Worm (Caenorhabditis elegans) whole organism, L1 larva: ENCODE measurements around the gene anp-1.

ENCODE experiments used
- C04F5.9 ChIP-seq: sonication (generic microtip); optimal IDR thresholded peaks from 2 replicates; lab custom pipeline; 2016; ENCODE audit warnings: missing genetic modification characterization, missing compliant biosample characterization
- F16B12.6 ChIP-seq: fragments of 150-350 bp; optimal IDR thresholded peaks from 2 replicates; lab custom pipeline; 2014; ENCODE audit warnings: missing biosample characterization, missing genetic modification characterization
- aly-2 ChIP-seq: fragments of 150-350 bp; optimal IDR thresholded peaks from 2 replicates; lab custom pipeline; 2014; ENCODE audit warnings: missing biosample characterization, missing genetic modification characterization
- ama-1 ChIP-seq: fragments of 150-350 bp; optimal IDR thresholded peaks from 2 replicates; lab custom pipeline; 2014
- ceh-63 ChIP-seq: fragments of 200-800 bp; sonication (Bioruptor generic); optimal IDR thresholded peaks from 2 replicates; lab custom pipeline; 2018; ENCODE audit warnings: mild to moderate bottlenecking, missing genetic modification characterization, missing compliant biosample characterization
- ceh-8 ChIP-seq: fragments of 200-800 bp; sonication (Bioruptor generic); optimal IDR thresholded peaks from 2 replicates; lab custom pipeline; 2018; ENCODE audit warnings: mild to moderate bottlenecking, missing genetic modification characterization, moderate library complexity, missing compliant biosample characterization
- ceh-82 ChIP-seq, 3 experiments: fragments of 150-350 bp in 1 of 3; sonication (generic microtip) in 2 of 3; optimal IDR thresholded peaks; 2 replicates each; lab custom pipeline; 2014 to 2017; ENCODE audit warnings: missing biosample characterization in 3 of 3, missing genetic modification characterization in 3 of 3
- ceh-88 ChIP-seq: fragments of 200-800 bp; sonication (Bioruptor generic); IDR thresholded peaks from 2 replicates; pipeline ENCODE4 v1.3.6; 2022; ENCODE audit warnings: missing genetic modification characterization, missing compliant biosample characterization
- ceh-90 ChIP-seq: sonication (generic microtip); optimal IDR thresholded peaks from 2 replicates; lab custom pipeline; 2016; ENCODE audit warnings: missing genetic modification characterization, missing compliant biosample characterization
- ces-1 ChIP-seq: fragments of 150-350 bp; optimal IDR thresholded peaks from 2 replicates; lab custom pipeline; 2014; ENCODE audit warnings: missing biosample characterization, missing genetic modification reagents, missing genetic modification characterization
- dpl-1 ChIP-seq, 3 experiments: fragments of 150-350 bp in 2 of 3; sonication (generic microtip) in 1 of 3; optimal IDR thresholded peaks; 2 replicates each; lab custom pipeline; 2014 to 2017; ENCODE audit warnings: missing biosample characterization in 3 of 3, missing genetic modification characterization in 3 of 3, missing genetic modification reagents in 3 of 3
- efl-3 ChIP-seq: fragments of 200-800 bp; sonication (Bioruptor generic); optimal IDR thresholded peaks from 2 replicates; lab custom pipeline; 2018; ENCODE audit warnings: mild to moderate bottlenecking, missing genetic modification characterization, missing compliant biosample characterization
- egl-27 ChIP-seq, 2 experiments: fragments of 150-350 bp in 1 of 2; sonication (generic microtip); optimal IDR thresholded peaks; 3 replicates each; lab custom pipeline; 2017 to 2018; ENCODE audit warnings: missing biosample characterization in 2 of 2, missing genetic modification characterization in 2 of 2, missing genetic modification reagents in 2 of 2
- elt-3 ChIP-seq, 6 experiments: fragments of 150-350 bp in 1 of 6; sonication (generic microtip); optimal IDR thresholded peaks; 2 replicates each; lab custom pipeline; 2017 to 2018; ENCODE audit warnings: missing biosample characterization in 6 of 6, missing genetic modification characterization in 6 of 6, inconsistent platforms in 1 of 6
- fkh-4 ChIP-seq: sonication (generic microtip); optimal IDR thresholded peaks from 2 replicates; lab custom pipeline; 2016; ENCODE audit warnings: missing compliant biosample characterization, missing genetic modification characterization, borderline replicate concordance
- fos-1 ChIP-seq: fragments of 150-350 bp; optimal IDR thresholded peaks from 2 replicates; lab custom pipeline; 2014; ENCODE audit warnings: missing biosample characterization, missing genetic modification characterization
- hlh-17 ChIP-seq: fragments of 200-800 bp; sonication (Bioruptor generic); optimal IDR thresholded peaks from 2 replicates; lab custom pipeline; 2018; ENCODE audit warnings: missing genetic modification characterization, mild to moderate bottlenecking, missing compliant biosample characterization, moderate library complexity, borderline replicate concordance
- hlh-4 ChIP-seq: sonication (generic microtip); optimal IDR thresholded peaks from 2 replicates; lab custom pipeline; 2016; ENCODE audit warnings: mild to moderate bottlenecking, missing genetic modification characterization, missing compliant biosample characterization
- hpl-2 ChIP-seq: fragments of 150-350 bp; optimal IDR thresholded peaks from 2 replicates; lab custom pipeline; 2014; ENCODE audit warnings: missing biosample characterization, missing genetic modification reagents, missing genetic modification characterization
- irx-1 ChIP-seq: sonication (generic microtip); optimal IDR thresholded peaks from 2 replicates; lab custom pipeline; 2016; ENCODE audit warnings: missing genetic modification characterization, missing compliant biosample characterization
- isw-1 ChIP-seq: fragments of 200-800 bp; sonication (Bioruptor generic); IDR thresholded peaks from 2 replicates; pipeline ENCODE4 v1.3.6; 2022; ENCODE audit warnings: missing genetic modification characterization, missing compliant biosample characterization
- jun-1 ChIP-seq: fragments of 150-350 bp; optimal IDR thresholded peaks from 2 replicates; lab custom pipeline; 2014; ENCODE audit warnings: missing biosample characterization, missing genetic modification reagents, missing genetic modification characterization
- lin-13 ChIP-seq: fragments of 150-350 bp; optimal IDR thresholded peaks from 2 replicates; lab custom pipeline; 2014; ENCODE audit warnings: missing biosample characterization, missing genetic modification reagents, missing genetic modification characterization
- lin-14 ChIP-seq: fragments of 200-800 bp; sonication (Bioruptor generic); optimal IDR thresholded peaks from 2 replicates; lab custom pipeline; 2018; ENCODE audit warnings: mild to moderate bottlenecking, missing genetic modification characterization, moderate library complexity, missing compliant biosample characterization
- lin-15B ChIP-seq: fragments of 150-350 bp; sonication (generic microtip); optimal IDR thresholded peaks from 3 replicates; lab custom pipeline; 2014; ENCODE audit warnings: missing biosample characterization, missing genetic modification characterization
- lin-35 ChIP-seq, 2 experiments: fragments of 150-350 bp; optimal IDR thresholded peaks; 2 replicates each; lab custom pipeline; 2014; ENCODE audit warnings: missing biosample characterization in 2 of 2, missing genetic modification characterization in 2 of 2, missing genetic modification reagents in 2 of 2
- lin-39 ChIP-seq: fragments of 150-350 bp; optimal IDR thresholded peaks from 2 replicates; lab custom pipeline; 2014; ENCODE audit warnings: missing biosample characterization, missing genetic modification reagents, missing genetic modification characterization
- lsy-2 ChIP-seq, 2 experiments: fragments of 150-350 bp; optimal IDR thresholded peaks; 2 replicates each; lab custom pipeline; 2014; ENCODE audit warnings: missing biosample characterization in 2 of 2, missing genetic modification characterization in 2 of 2
- mab-9 ChIP-seq: fragments of 200-800 bp; sonication (Bioruptor generic); IDR thresholded peaks from 2 replicates; pipeline ENCODE4 v1.3.6; 2022; ENCODE audit warnings: missing genetic modification reagents, missing genetic modification characterization, missing compliant biosample characterization
- mdl-1 ChIP-seq, 2 experiments: fragments of 150-350 bp; optimal IDR thresholded peaks; 2 replicates each; lab custom pipeline; 2014 to 2017; ENCODE audit warnings: missing biosample characterization in 2 of 2, missing genetic modification characterization in 2 of 2, inconsistent platforms in 1 of 2
- mep-1 ChIP-seq: fragments of 150-350 bp; optimal IDR thresholded peaks from 2 replicates; lab custom pipeline; 2014; ENCODE audit warnings: missing biosample characterization, missing genetic modification characterization
- nhr-12 ChIP-seq: sonication (generic microtip); optimal IDR thresholded peaks from 2 replicates; lab custom pipeline; 2017; ENCODE audit warnings: missing biosample characterization, missing genetic modification characterization
- nhr-20 ChIP-seq: sonication (generic microtip); optimal IDR thresholded peaks from 2 replicates; lab custom pipeline; 2016; ENCODE audit warnings: mild to moderate bottlenecking, missing genetic modification characterization, missing compliant biosample characterization
- nhr-28 ChIP-seq: fragments of 150-350 bp; optimal IDR thresholded peaks from 2 replicates; lab custom pipeline; 2014; ENCODE audit warnings: missing biosample characterization, missing genetic modification characterization
- nhr-47 ChIP-seq: sonication (generic microtip); optimal IDR thresholded peaks from 2 replicates; lab custom pipeline; 2016; ENCODE audit warnings: mild to moderate bottlenecking, missing genetic modification characterization, moderate library complexity, missing compliant biosample characterization
- nhr-71 ChIP-seq: sonication (generic microtip); optimal IDR thresholded peaks from 2 replicates; lab custom pipeline; 2016; ENCODE audit warnings: mild to moderate bottlenecking, missing genetic modification characterization, moderate library complexity, missing compliant biosample characterization
- nhr-76 ChIP-seq: sonication (generic microtip); optimal IDR thresholded peaks from 2 replicates; lab custom pipeline; 2017; ENCODE audit warnings: missing biosample characterization, missing genetic modification characterization
- nhr-90 ChIP-seq: sonication (generic microtip); optimal IDR thresholded peaks from 2 replicates; lab custom pipeline; 2016; ENCODE audit warnings: mild to moderate bottlenecking, missing genetic modification characterization, missing compliant biosample characterization; ENCODE audit not compliant: poor library complexity
- pag-3 ChIP-seq: sonication (generic microtip); optimal IDR thresholded peaks from 2 replicates; lab custom pipeline; 2017; ENCODE audit warnings: missing genetic modification characterization, mild to moderate bottlenecking, missing compliant biosample characterization, antibody characterized with exemption, borderline replicate concordance; ENCODE audit not compliant: insufficient read depth
- sptf-1 ChIP-seq: fragments of 150-350 bp; optimal IDR thresholded peaks from 2 replicates; lab custom pipeline; 2014; ENCODE audit warnings: missing biosample characterization, missing genetic modification characterization
- sup-37 ChIP-seq: fragments of 200-800 bp; sonication (Bioruptor generic); optimal IDR thresholded peaks from 2 replicates; lab custom pipeline; 2018; ENCODE audit warnings: mild to moderate bottlenecking, missing genetic modification characterization, missing compliant biosample characterization
- swsn-7 ChIP-seq: sonication (generic microtip); optimal IDR thresholded peaks from 2 replicates; lab custom pipeline; 2016; ENCODE audit warnings: missing genetic modification characterization, missing compliant biosample characterization
- tbx-2 ChIP-seq: sonication (generic microtip); optimal IDR thresholded peaks from 2 replicates; lab custom pipeline; 2016; ENCODE audit warnings: missing genetic modification characterization, missing compliant biosample characterization
- tlp-1 ChIP-seq: fragments of 150-350 bp; optimal IDR thresholded peaks from 2 replicates; lab custom pipeline; 2014; ENCODE audit warnings: missing biosample characterization, missing genetic modification characterization
- unc-130 ChIP-seq: fragments of 150-350 bp; optimal IDR thresholded peaks from 2 replicates; lab custom pipeline; 2017; ENCODE audit warnings: missing biosample characterization, missing genetic modification characterization, inconsistent platforms
- unc-30 ChIP-seq: sonication (generic microtip); optimal IDR thresholded peaks from 2 replicates; lab custom pipeline; 2017; ENCODE audit warnings: missing biosample characterization, missing genetic modification characterization
- unc-86 ChIP-seq: sonication (generic microtip); optimal IDR thresholded peaks from 2 replicates; lab custom pipeline; 2016; ENCODE audit warnings: missing genetic modification characterization, missing compliant biosample characterization
- vab-15 ChIP-seq: sonication (generic microtip); optimal IDR thresholded peaks from 2 replicates; lab custom pipeline; 2017; ENCODE audit warnings: missing genotype, mild to moderate bottlenecking, missing genetic modification characterization, missing compliant biosample characterization
- xbp-1 ChIP-seq: sonication (generic microtip); optimal IDR thresholded peaks from 2 replicates; lab custom pipeline; 2016; ENCODE audit warnings: missing genetic modification characterization, missing compliant biosample characterization
- zag-1 ChIP-seq: fragments of 150-350 bp; optimal IDR thresholded peaks from 2 replicates; lab custom pipeline; 2014; ENCODE audit warnings: missing biosample characterization, missing genetic modification characterization
- zip-4 ChIP-seq: fragments of 200-800 bp; sonication (Bioruptor generic); optimal IDR thresholded peaks from 2 replicates; lab custom pipeline; 2018; ENCODE audit warnings: mild to moderate bottlenecking, missing genetic modification characterization, moderate library complexity, missing compliant biosample characterization
- ztf-11 ChIP-seq, 2 experiments: sonication (generic microtip); optimal IDR thresholded peaks; 2 replicates each; lab custom pipeline; 2016 to 2017; ENCODE audit warnings: missing genetic modification characterization in 2 of 2, missing biosample characterization in 1 of 2, missing compliant biosample characterization in 1 of 2
- ztf-4 ChIP-seq: fragments of 150-350 bp; optimal IDR thresholded peaks from 2 replicates; lab custom pipeline; 2014; ENCODE audit warnings: missing biosample characterization, missing genetic modification characterization

Gene anp-1

DNA sequence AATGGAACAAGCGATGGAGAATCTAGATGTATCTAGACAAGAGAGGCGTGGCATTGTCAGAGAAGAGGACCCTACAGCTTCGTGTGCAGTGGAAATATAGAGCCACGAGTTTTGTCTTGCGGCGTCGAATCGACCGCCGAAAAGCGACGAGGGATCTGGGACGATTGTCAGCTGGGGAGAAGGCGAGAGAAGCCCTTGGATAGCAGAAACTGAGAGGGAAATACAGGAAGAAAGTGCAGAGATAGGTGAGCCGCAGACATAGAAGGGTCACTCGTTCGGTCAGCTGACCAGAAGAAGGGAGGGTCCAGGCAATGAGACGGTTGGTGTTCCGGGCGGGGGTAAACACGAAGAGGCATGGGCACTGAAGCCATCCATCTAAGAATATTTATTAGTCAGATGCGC lies 44.8 kb upstream of the anp-1 start (continued):
- TF ChIP-seq jun-1 (tag; lab: Kevin White, UChicago): peak; percentile 11
- TF ChIP-seq ceh-88 (GFP tag; lab: Robert Waterston, UW): no peak
- no peak for TF ChIP-seq nhr-12 (tag; lab: Kevin White, UChicago)
- no peak for TF ChIP-seq ceh-90
- no peak for TF ChIP-seq hpl-2 (GFP tag; lab: Kevin White, UChicago)
- TF ChIP-seq efl-3: no peak
- peak; percentile 18 for TF ChIP-seq lin-15B (tag; lab: Kevin White, UChicago)
- peak; percentile 81 for TF ChIP-seq unc-86 (tag; lab: Kevin White, UChicago)
- peak; percentile 29 for TF ChIP-seq sup-37 (GFP tag; lab: Kevin White, UChicago)
- TF ChIP-seq nhr-28 (tag; lab: Kevin White, UChicago): no peak
- peak; percentile 26 for TF ChIP-seq unc-130
- no peak for TF ChIP-seq zip-4
- no peak for TF ChIP-seq hlh-17
- no peak for TF ChIP-seq tlp-1 (tag; lab: Kevin White, UChicago)
- no peak for TF ChIP-seq nhr-90 (tag; lab: Kevin White, UChicago)
- TF ChIP-seq elt-3 (tag; optimal IDR thresholded peaks at IDR 0.05; lab: Kevin White, UChicago): no peak
- TF ChIP-seq fos-1 (tag; lab: Kevin White, UChicago): peak; percentile 14
- TF ChIP-seq nhr-71 (tag; lab: Kevin White, UChicago): peak; percentile 87
- TF ChIP-seq lin-39: no peak
- TF ChIP-seq C04F5.9: no peak
- TF ChIP-seq ztf-4 (tag; lab: Kevin White, UChicago): peak; percentile 38
- TF ChIP-seq xbp-1 (tag; lab: Kevin White, UChicago): peak; percentile 47
- TF ChIP-seq nhr-20 (tag; lab: Kevin White, UChicago): peak; percentile 52
- peak in 1 of 2 experiments; percentile 77 for TF ChIP-seq mdl-1 (tag; optimal IDR thresholded peaks at IDR 0.05; lab: Kevin White, UChicago)
- no peak for TF ChIP-seq ceh-63 (GFP tag; lab: Kevin White, UChicago)
- no peak for TF ChIP-seq ceh-8
- TF ChIP-seq egl-27 (tag; optimal IDR thresholded peaks at IDR 0.05; lab: Kevin White, UChicago): no peak
- TF ChIP-seq dpl-1 (GFP tag; optimal IDR thresholded peaks at IDR 0.05; lab: Kevin White, UChicago): peak; percentile 15 to 42 (median 40)
- TF ChIP-seq unc-30 (tag; lab: Kevin White, UChicago): no peak
- peak in 1 of 2 experiments; percentile 42 for TF ChIP-seq ztf-11 (tag; optimal IDR thresholded peaks at IDR 0.05; lab: Kevin White, UChicago)
- peak; percentile 54 to 63 for TF ChIP-seq lin-35 (GFP tag; optimal IDR thresholded peaks at IDR 0.05; lab: Kevin White, UChicago)
- no peak for TF ChIP-seq hlh-4
- peak; percentile 32 for TF ChIP-seq irx-1 (tag; lab: Kevin White, UChicago)
- TF ChIP-seq fkh-4 (tag; lab: Kevin White, UChicago): no peak
- TF ChIP-seq nhr-47 (tag; lab: Kevin White, UChicago): peak; percentile 80
- peak; percentile 48; the same call in 1 of the 2 replicates for TF ChIP-seq mab-9
- TF ChIP-seq lin-14: peak; percentile 96
- TF ChIP-seq zag-1 (tag; lab: Kevin White, UChicago): no peak
- TF ChIP-seq vab-15 (tag; lab: Kevin White, UChicago): no peak
- peak; percentile 51 to 75 for TF ChIP-seq lsy-2 (tag; optimal IDR thresholded peaks at IDR 0.05; lab: Kevin White, UChicago)
- TF ChIP-seq nhr-76: no peak
- TF ChIP-seq mep-1 (tag; lab: Kevin White, UChicago): peak; percentile 0
- TF ChIP-seq sptf-1: no peak
- peak; percentile 72 for TF ChIP-seq tbx-2 (tag; lab: Kevin White, UChicago)
- TF ChIP-seq swsn-7 (tag; lab: Kevin White, UChicago): peak; percentile 70
- TF ChIP-seq aly-2 (tag; lab: Kevin White, UChicago): no peak
- TF ChIP-seq pag-3 (tag; lab: Kevin White, UChicago): no peak
- peak; percentile 32 to 53 (median 51) for TF ChIP-seq ceh-82 (tag; optimal IDR thresholded peaks at IDR 0.05; lab: Kevin White, UChicago)
- peak; percentile 54 for TF ChIP-seq isw-1 (GFP tag; lab: Robert Waterston, UW)
- TF ChIP-seq lin-13: peak; percentile 65
- no peak for TF ChIP-seq ama-1 (lab: Kevin White, UChicago)
- peak; percentile 27 for TF ChIP-seq F16B12.6 (tag; lab: Kevin White, UChicago)
- TF ChIP-seq ces-1 (GFP tag; lab: Kevin White, UChicago): no peak
